Fruit fly (Drosophila melanogaster): Measurements from ENCODE around the gene CG11964.
A peak's percentile ranks its signal among the peaks of the same experiment; 100 is the strongest.

Gene CG11964

DNA sequence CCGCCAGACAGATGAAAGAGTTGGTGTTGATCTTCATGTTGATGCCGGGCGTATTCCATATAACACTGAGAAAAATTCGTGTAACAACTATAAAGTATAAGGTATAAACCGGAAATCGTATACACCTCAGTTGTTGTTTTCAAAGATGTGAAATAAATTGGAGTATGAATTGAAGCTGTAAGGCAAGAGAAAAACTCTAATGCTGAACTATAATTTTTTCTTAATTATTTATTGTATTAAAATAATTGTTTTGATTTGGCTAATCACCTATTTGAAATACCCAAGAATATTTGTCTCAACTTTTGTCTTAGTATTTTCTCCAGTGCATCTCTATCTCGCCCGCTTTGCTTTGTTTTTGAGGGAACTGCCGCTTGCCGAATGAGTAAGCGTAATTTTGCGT lies 15.5 kb upstream of the CG11964 start (continued):
- TF ChIP-seq CG12104 (GFP tag; optimal IDR thresholded peaks at IDR 0.05) (no peak), CG5180 (GFP tag; optimal IDR thresholded peaks at IDR 0.05) (peak; percentile 57), NK7.1 (GFP tag; optimal IDR thresholded peaks at IDR 0.05) (no peak), ara (GFP tag; IDR thresholded peaks at IDR 0.05) (no peak), CG10654 (GFP tag; optimal IDR thresholded peaks at IDR 0.05) (peak; percentile 38), br (optimal IDR thresholded peaks at IDR 0.05) (no peak), CG11247 (GFP tag; IDR thresholded peaks at IDR 0.05) (no peak), lov (optimal IDR thresholded peaks at IDR 0.05) (no peak), lov (GFP tag; IDR thresholded peaks at IDR 0.05) (no peak), CG3995 (GFP tag; optimal IDR thresholded peaks at IDR 0.05) (no peak), CG3407 (GFP tag; optimal IDR thresholded peaks at IDR 0.05) (peak; percentile 39), CG30020 (tag; optimal IDR thresholded peaks at IDR 0.05) (no peak), CG15696 (tag; optimal IDR thresholded peaks at IDR 0.05) (peak; percentile 45), Fer3 (tag; optimal IDR thresholded peaks at IDR 0.05) (peak; percentile 24), CG12071 (GFP tag; optimal IDR thresholded peaks at IDR 0.05) (no peak), Mad (GFP tag; optimal IDR thresholded peaks at IDR 0.05) (no peak), BtbVII (GFP tag; optimal IDR thresholded peaks at IDR 0.05) (peak; percentile 28), wor (GFP tag; IDR thresholded peaks at IDR 0.05) (peak; percentile 39; the same call in 1 of the 2 replicates), CG11696 (GFP tag; IDR thresholded peaks at IDR 0.05) (no peak), run (tag; optimal IDR thresholded peaks at IDR 0.05) (peak; percentile 47), trem (tag; optimal IDR thresholded peaks at IDR 0.05) (peak; percentile 44), CG14710 (tag; optimal IDR thresholded peaks at IDR 0.05) (peak; percentile 44), cas (GFP tag; IDR thresholded peaks at IDR 0.05) (no peak), bowl (GFP tag; IDR thresholded peaks at IDR 0.05) (no peak), CG31441 (GFP tag; IDR thresholded peaks at IDR 0.05) (peak; percentile 83), CG13287 (GFP tag; IDR thresholded peaks at IDR 0.05; ENCODE audit: partially characterized antibody) (no peak), eyg (GFP tag; optimal IDR thresholded peaks at IDR 0.05) (no peak), Camta (GFP tag; optimal IDR thresholded peaks at IDR 0.05) (no peak), ewg (GFP tag; optimal IDR thresholded peaks at IDR 0.05) (peak; percentile 48), CG13424 (tag; optimal IDR thresholded peaks at IDR 0.05) (peak; percentile 68), dm (GFP tag; optimal IDR thresholded peaks at IDR 0.05) (no peak), CG9215 (GFP tag; IDR thresholded peaks at IDR 0.05) (no peak), dmrt99B (tag; optimal IDR thresholded peaks at IDR 0.05) (peak; percentile 87), CG14050 (GFP tag; IDR thresholded peaks at IDR 0.05) (peak; percentile 42; the same call in 2 of the 3 replicates), kah (GFP tag; optimal IDR thresholded peaks at IDR 0.05) (peak; percentile 42), nau (GFP tag; optimal IDR thresholded peaks at IDR 0.05) (peak; percentile 27), D19B (GFP tag; optimal IDR thresholded peaks at IDR 0.05) (no peak), grau (tag; optimal IDR thresholded peaks at IDR 0.05) (peak; percentile 66), CG10209 (GFP tag; optimal IDR thresholded peaks at IDR 0.05) (peak; percentile 47), CG10366 (GFP tag; IDR thresholded peaks at IDR 0.05) (peak; percentile 41), CG12219 (GFP tag; optimal IDR thresholded peaks at IDR 0.05) (peak; percentile 32), Optix (GFP tag; IDR thresholded peaks at IDR 0.05) (no peak), CG31365 (tag; optimal IDR thresholded peaks at IDR 0.05) (no peak), Scr (GFP tag; IDR thresholded peaks at IDR 0.05; ENCODE audit: partially characterized antibody) (no peak), fd3F (GFP tag; optimal IDR thresholded peaks at IDR 0.05) (peak; percentile 35), zen (tag; optimal IDR thresholded peaks at IDR 0.05) (peak; percentile 55), Fer2 (tag; optimal IDR thresholded peaks at IDR 0.05) (no peak), gro (GFP tag; optimal IDR thresholded peaks at IDR 0.05) (no peak), ranshi (GFP tag; IDR thresholded peaks at IDR 0.05) (peak; percentile 38; the same call in 1 of the 2 replicates), tna (GFP tag; IDR thresholded peaks at IDR 0.05; ENCODE audit: partially characterized antibody) (no peak), grn (GFP tag; optimal IDR thresholded peaks at IDR 0.05) (no peak), CG7372 (GFP tag; IDR thresholded peaks at IDR 0.05) (no peak)

All from whole organism, embryonic.